Fruit fly (Drosophila melanogaster) whole organism, embryonic: ENCODE measurements around the gene Synd.

Source experiments
- CG10654 ChIP-seq: fragments of 200-800 bp; sonication (Bioruptor generic); optimal IDR thresholded peaks from 2 replicates; lab custom pipeline; 2016; ENCODE audit warnings: missing biosample characterization, missing genetic modification characterization
- CG11504 ChIP-seq: fragments of 200-800 bp; sonication (Bioruptor generic); optimal IDR thresholded peaks from 3 replicates; lab custom pipeline; 2019; ENCODE audit warnings: missing biosample characterization, mild to moderate bottlenecking, missing genetic modification characterization, moderate library complexity
- CG14667 ChIP-seq: fragments of 200-800 bp; sonication (Bioruptor generic); IDR thresholded peaks from 2 replicates; pipeline ENCODE4 v1.3.6; 2022; ENCODE audit warnings: missing biosample characterization, missing genetic modification characterization
- CG32532 ChIP-seq: fragments of 200-800 bp; sonication (Bioruptor generic); IDR thresholded peaks from 2 replicates; pipeline ENCODE4 v1.3.6; 2022; ENCODE audit warnings: missing biosample characterization, missing genetic modification characterization
- CG9932 ChIP-seq: fragments of 200-800 bp; sonication (Bioruptor generic); IDR thresholded peaks from 2 replicates; pipeline ENCODE4 v1.3.6; 2022; ENCODE audit warnings: missing biosample characterization, missing genetic modification characterization
- Tbp ChIP-seq: fragments of >200 bp; optimal IDR thresholded peaks from 2 replicates; lab custom pipeline; 2018; ENCODE audit warnings: missing biosample characterization, missing genetic modification characterization
- fru ChIP-seq: fragments of >200 bp; optimal IDR thresholded peaks from 2 replicates; lab custom pipeline; 2017
- tio ChIP-seq: fragments of 200-800 bp; sonication (Bioruptor generic); optimal IDR thresholded peaks from 2 replicates; lab custom pipeline; 2017; ENCODE audit warnings: missing biosample characterization, missing genetic modification characterization, inconsistent platforms

- TF ChIP-seq CG9932 (GFP tag; lab: Robert Waterston, UW) (no peak), Tbp (GFP tag; lab: Kevin White, UChicago) (no peak), CG11504 (no peak), CG10654 (GFP tag; lab: Kevin White, UChicago) (no peak), CG32532 (GFP tag; lab: Robert Waterston, UW) (no peak), fru (lab: Kevin White, UChicago) (no peak), tio (GFP tag; lab: Kevin White, UChicago) (no peak), CG14667 (no peak)
Measured at dm6 chr3R:20870736-20871135, 38.1 kb downstream of the Synd start, which contains the start of gene TotA.
